Worm (Caenorhabditis elegans) whole organism, young adult: ENCODE results near the gene F53A9.9.

Source experiments
- Y67H2A.10 ChIP-seq: fragments of 200-800 bp; sonication (Bioruptor generic); conservative IDR thresholded peaks from 2 replicates; pipeline ENCODE4 v1.3.6; 2022; ENCODE audit warnings: missing genetic modification reagents, missing genetic modification characterization, missing compliant biosample characterization
- ama-1 ChIP-seq, 3 experiments: fragments of 150-350 bp in 1 of 3; sonication (generic microtip) in 2 of 3; optimal IDR thresholded peaks; 2 replicates each; lab custom pipeline; 2014 to 2018; ENCODE audit warnings: missing biosample characterization in 2 of 3, missing genetic modification characterization in 2 of 3, missing genetic modification reagents in 2 of 3
- attf-5 ChIP-seq: fragments of 200-800 bp; sonication (Bioruptor generic); optimal IDR thresholded peaks from 2 replicates; lab custom pipeline; 2018; ENCODE audit warnings: mild to moderate bottlenecking, missing genetic modification characterization, missing compliant biosample characterization
- ceh-79 ChIP-seq: sonication (generic microtip); optimal IDR thresholded peaks from 2 replicates; lab custom pipeline; 2017; ENCODE audit warnings: mild to moderate bottlenecking, missing genetic modification characterization, missing compliant biosample characterization
- hsf-1 ChIP-seq: fragments of 200-800 bp; sonication (Bioruptor generic); IDR thresholded peaks from 2 replicates; pipeline ENCODE4 v1.3.6; 2022; ENCODE audit warnings: missing genetic modification reagents, missing genetic modification characterization, missing compliant biosample characterization
- let-607 ChIP-seq, 2 experiments: fragments of 200-800 bp in 1 of 2; sonication (Bioruptor generic) in 1 of 2; sonication (generic microtip) in 1 of 2; optimal IDR thresholded peaks; 2 replicates each; lab custom pipeline; 2016 to 2018; ENCODE audit warnings: mild to moderate bottlenecking in 2 of 2, missing compliant biosample characterization in 2 of 2, missing genetic modification characterization in 2 of 2, moderate library complexity in 2 of 2, missing genotype in 1 of 2
- nfya-1 ChIP-seq: sonication (generic microtip); optimal IDR thresholded peaks from 2 replicates; lab custom pipeline; 2017; ENCODE audit warnings: antibody characterized with exemption, missing compliant biosample characterization, missing genetic modification characterization, borderline replicate concordance; ENCODE audit not compliant: insufficient read depth
- nfya-2 ChIP-seq: fragments of 200-800 bp; sonication (Bioruptor generic); IDR thresholded peaks from 2 replicates; pipeline ENCODE4 v1.3.6; 2022; ENCODE audit warnings: missing genetic modification reagents, missing genetic modification characterization, missing compliant biosample characterization
- rec-8 ChIP-seq, 2 experiments: sonication (generic microtip); optimal IDR thresholded peaks; 2 replicates each; lab custom pipeline; 2016; ENCODE audit warnings: mild to moderate bottlenecking in 2 of 2, missing genetic modification characterization in 2 of 2, missing genetic modification reagents in 2 of 2, missing genotype in 2 of 2, missing biosample characterization in 1 of 2, missing compliant biosample characterization in 1 of 2, moderate library complexity in 1 of 2
- sptf-2 ChIP-seq: fragments of 200-800 bp; sonication (Bioruptor generic); optimal IDR thresholded peaks from 2 replicates; lab custom pipeline; 2018; ENCODE audit warnings: mild to moderate bottlenecking, missing genetic modification characterization, missing compliant biosample characterization
- tbx-9 ChIP-seq: sonication (generic microtip); optimal IDR thresholded peaks from 2 replicates; lab custom pipeline; 2016; ENCODE audit warnings: borderline replicate concordance, missing genetic modification characterization, inconsistent platforms, missing compliant biosample characterization

ce11 chrX:8741629-8742170 lies 21.1 kb upstream of the F53A9.9 start:
- no peak for TF ChIP-seq attf-5
- no peak for TF ChIP-seq Y67H2A.10 (GFP tag; lab: Robert Waterston, UW)
- TF ChIP-seq let-607 (tag; optimal IDR thresholded peaks at IDR 0.05; lab: Kevin White, UChicago) = no peak
- no peak for TF ChIP-seq ama-1 (optimal IDR thresholded peaks at IDR 0.05; lab: Kevin White, UChicago)
- TF ChIP-seq ama-1 (GFP tag; optimal IDR thresholded peaks at IDR 0.05; lab: Kevin White, UChicago) = no peak
- no peak for TF ChIP-seq ceh-79 (tag; lab: Kevin White, UChicago)
- TF ChIP-seq sptf-2 (GFP tag; lab: Kevin White, UChicago) = no peak
- TF ChIP-seq nfya-1 (tag; lab: Kevin White, UChicago) = no peak
- no peak for TF ChIP-seq rec-8 (tag; optimal IDR thresholded peaks at IDR 0.05; lab: Kevin White, UChicago)
- TF ChIP-seq nfya-2 (GFP tag; lab: Robert Waterston, UW) = no peak
- no peak for TF ChIP-seq hsf-1 (GFP tag; lab: Robert Waterston, UW)
- no peak for TF ChIP-seq tbx-9 (tag; lab: Kevin White, UChicago)
